Fruit fly (Drosophila melanogaster) whole organism, pupa: ENCODE measurements around the gene M1BP.

ENCODE experiments used
- D1 ChIP-seq: fragments of 200-800 bp; sonication (Bioruptor generic); optimal IDR thresholded peaks from 2 replicates; lab custom pipeline; 2018; ENCODE audit warnings: missing biosample characterization, mild to moderate bottlenecking, missing genetic modification characterization, moderate library complexity
- EcR ChIP-seq: fragments of 200-800 bp; sonication (Bioruptor generic); optimal IDR thresholded peaks from 3 replicates; lab custom pipeline; 2019; ENCODE audit warnings: missing biosample characterization, missing genetic modification characterization, mild to moderate bottlenecking, moderate library complexity, missing genetic modification reagents
- Ets98B ChIP-seq: fragments of 200-800 bp; sonication (Bioruptor generic); IDR thresholded peaks from 2 replicates; pipeline ENCODE4 v1.3.6; 2022; ENCODE audit warnings: missing biosample characterization, missing genetic modification characterization

dm6 chr3R:8699230-8699629, 32.3 kb downstream of the M1BP start:
- TF ChIP-seq Ets98B (GFP tag; lab: Robert Waterston, UW): no peak
- no peak for TF ChIP-seq EcR (GFP tag; lab: Kevin White, UChicago)
- no peak for TF ChIP-seq D1 (tag; lab: Kevin White, UChicago)
